Worm (Caenorhabditis elegans): Measurements from ENCODE around the gene D2089.3.

D2089.3 gene

DNA sequence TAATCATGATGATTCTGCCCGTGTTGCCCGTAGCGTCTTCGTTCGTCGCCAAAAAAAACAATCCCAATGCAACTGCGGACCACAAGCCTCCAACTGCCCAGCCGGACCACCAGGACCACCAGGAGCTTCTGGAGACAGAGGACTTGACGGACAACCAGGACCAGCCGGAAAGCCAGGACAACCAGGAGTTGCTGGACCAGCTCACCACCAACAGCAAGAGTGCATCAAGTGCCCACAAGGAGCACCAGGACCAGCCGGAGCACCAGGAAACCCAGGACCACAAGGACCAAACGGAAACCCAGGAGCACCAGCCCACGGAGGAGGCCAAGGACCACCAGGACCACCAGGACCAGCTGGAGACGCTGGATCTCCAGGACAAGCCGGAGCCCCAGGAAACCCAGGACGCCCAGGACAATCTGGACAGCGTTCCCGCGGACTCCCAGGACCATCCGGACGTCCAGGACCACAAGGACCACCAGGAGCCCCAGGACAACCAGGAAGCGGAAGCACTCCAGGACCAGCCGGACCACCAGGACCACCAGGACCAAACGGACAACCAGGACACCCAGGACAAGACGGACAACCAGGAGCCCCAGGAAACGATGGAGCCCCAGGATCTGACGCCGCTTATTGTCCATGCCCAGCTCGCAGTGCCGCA, 42.6 kb upstream of the D2089.3 start:
- TF ChIP-seq nhr-84 (tag; optimal IDR thresholded peaks at IDR 0.05) (no peak), nhr-77 (tag; optimal IDR thresholded peaks at IDR 0.05) (no peak), grh-1 (GFP tag; IDR thresholded peaks at IDR 0.05) (no peak), fos-1 (tag; optimal IDR thresholded peaks at IDR 0.05) (no peak), ceh-82 (tag; optimal IDR thresholded peaks at IDR 0.05) (no peak), zag-1 (tag; optimal IDR thresholded peaks at IDR 0.05) (no peak), vab-15 (tag; optimal IDR thresholded peaks at IDR 0.05) (no peak), ceh-88 (GFP tag; IDR thresholded peaks at IDR 0.05) (no peak), isw-1 (GFP tag; IDR thresholded peaks at IDR 0.05) (no peak), lin-39 (tag; optimal IDR thresholded peaks at IDR 0.05) (no peak), unc-30 (tag; optimal IDR thresholded peaks at IDR 0.05) (no peak)

DNA sequence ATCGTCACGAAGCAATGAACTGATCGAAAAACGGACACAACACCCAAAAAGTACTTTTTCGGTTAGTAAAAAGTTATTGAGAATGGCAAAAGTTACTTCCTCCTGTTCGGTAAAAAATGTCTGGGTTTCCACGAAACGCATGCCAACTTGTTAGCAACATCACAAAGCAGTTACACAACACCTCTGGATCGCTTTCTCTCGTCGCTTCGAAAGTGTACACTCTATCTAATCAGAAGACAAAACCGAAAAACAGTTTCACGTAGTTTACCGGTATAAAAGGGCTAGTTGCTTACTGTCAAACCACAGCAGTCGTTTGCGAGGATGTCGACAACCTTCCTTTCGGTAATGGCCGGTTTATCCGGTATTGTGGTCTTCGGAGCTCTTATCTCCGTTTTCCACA, 42.0 kb upstream of the D2089.3 start, which contains the start of gene col-80:
col-80 (plus strand) TSS at position 301 of the 400 bp plus-strand sequence.
- TF ChIP-seq egl-13 (tag; optimal IDR thresholded peaks at IDR 0.05), result no peak
- TF ChIP-seq efl-1 (optimal IDR thresholded peaks at IDR 0.05), result no peak
- TF ChIP-seq efl-1 (GFP tag; optimal IDR thresholded peaks at IDR 0.05 in 1 of 2), result peak in 1 of 2 experiments; percentile 69

DNA sequence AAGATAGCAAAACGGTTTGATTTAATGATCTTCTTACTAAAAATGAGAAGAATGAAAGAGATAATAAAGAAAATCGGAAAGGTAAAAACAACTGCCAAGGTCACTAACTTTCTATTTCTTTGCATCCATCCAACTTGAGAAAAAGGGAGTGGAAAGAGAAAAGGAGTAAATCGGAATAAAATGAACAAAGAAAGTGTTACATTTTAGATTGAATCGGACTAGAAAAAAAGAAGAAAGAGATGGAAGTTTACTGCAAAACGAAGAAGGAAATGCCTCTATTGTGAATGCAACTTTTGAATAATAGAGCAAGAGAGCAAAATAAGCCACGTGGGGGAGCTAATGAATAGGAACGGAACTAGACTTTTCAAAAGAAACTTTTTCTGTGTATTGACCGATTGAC, 41.1 kb upstream of the D2089.3 start:
- TF ChIP-seq irx-1 (tag; optimal IDR thresholded peaks at IDR 0.05), result peak; percentile 6
- peak; percentile 47 for TF ChIP-seq nhr-85 (tag)
- TF ChIP-seq lsy-2 (tag; optimal IDR thresholded peaks at IDR 0.05), result peak in 1 of 2 experiments; percentile 8
- TF ChIP-seq blmp-1 (tag; optimal IDR thresholded peaks at IDR 0.05), result peak; percentile 97
- TF ChIP-seq grh-1 (GFP tag; IDR thresholded peaks at IDR 0.05), result no peak
- TF ChIP-seq nhr-20 (tag; optimal IDR thresholded peaks at IDR 0.05), result peak; percentile 17
- no peak for TF ChIP-seq tlp-1 (tag; optimal IDR thresholded peaks at IDR 0.05)
- TF ChIP-seq lin-14 (GFP tag; optimal IDR thresholded peaks at IDR 0.05), result peak; percentile 70
- peak in 2 of 6 experiments; percentile 17 to 26 for TF ChIP-seq elt-3 (tag; optimal IDR thresholded peaks at IDR 0.05)
- peak; percentile 73 for TF ChIP-seq fkh-10 (GFP tag; optimal IDR thresholded peaks at IDR 0.05)

DNA sequence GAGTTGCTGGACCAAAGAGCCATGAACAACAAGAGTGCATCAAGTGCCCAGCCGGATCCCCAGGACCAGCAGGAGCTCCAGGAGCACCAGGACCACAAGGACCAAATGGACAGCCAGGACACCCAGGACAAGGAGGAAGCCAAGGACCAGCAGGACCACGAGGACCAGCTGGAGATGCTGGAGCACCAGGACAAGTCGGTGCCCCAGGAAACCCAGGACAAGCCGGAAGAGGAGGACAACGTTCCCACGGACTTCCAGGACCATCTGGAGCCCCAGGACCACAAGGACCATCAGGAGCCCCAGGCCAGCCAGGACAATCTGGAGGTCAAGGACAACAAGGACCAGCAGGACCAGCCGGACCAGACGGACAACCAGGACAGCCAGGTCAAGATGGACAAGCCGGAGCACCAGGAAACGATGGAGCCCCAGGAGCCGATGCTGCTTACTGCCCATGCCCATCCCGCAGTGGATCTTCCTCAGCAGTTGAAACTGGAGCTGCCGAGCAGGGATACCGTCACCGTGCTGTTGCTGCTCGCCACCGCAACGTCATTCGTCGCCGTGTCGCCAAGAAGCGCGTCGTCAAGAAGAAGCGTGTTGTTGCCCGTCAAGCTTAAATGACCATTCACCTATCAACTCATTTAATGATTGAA, 40.5 kb upstream of the D2089.3 start:
- TF ChIP-seq nhr-85 (tag) (peak; percentile 0), mep-1 (tag; optimal IDR thresholded peaks at IDR 0.05) (no peak)

DNA sequence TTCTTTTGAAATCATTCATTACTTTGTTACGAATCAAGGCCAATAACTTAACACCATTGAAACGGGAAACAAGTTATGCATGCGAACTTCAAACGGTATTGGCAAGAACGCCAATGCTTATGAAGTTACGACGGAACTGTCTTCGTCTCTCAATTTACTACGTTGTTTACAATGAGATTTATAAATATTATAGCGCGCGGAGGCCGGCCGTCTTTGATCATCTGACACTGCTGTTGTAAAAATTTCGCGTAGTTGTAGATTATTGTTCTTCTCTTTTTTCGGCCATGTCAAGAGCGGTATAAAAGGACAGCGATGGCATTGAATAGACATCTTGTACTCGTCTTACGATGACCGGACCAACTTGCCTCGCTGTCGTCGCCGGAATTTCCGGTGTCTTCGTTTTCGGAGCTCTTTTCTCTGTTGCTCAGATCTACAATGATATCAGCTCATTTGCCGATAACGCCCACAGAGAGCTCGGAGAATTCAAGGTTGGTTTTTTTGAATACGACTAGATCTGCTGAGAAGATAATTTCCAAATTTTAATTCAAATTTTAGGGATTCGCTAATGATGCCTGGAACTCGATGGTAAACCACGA, 39.7 kb upstream of the D2089.3 start, which contains the start of gene col-39:
col-39 (plus strand) TSS at position 342 of the 596 bp plus-strand sequence.
- TF ChIP-seq aha-1 (tag; optimal IDR thresholded peaks at IDR 0.05) (no peak), lin-14 (GFP tag; optimal IDR thresholded peaks at IDR 0.05) (peak; percentile 54), Y116A8C.19 (tag; optimal IDR thresholded peaks at IDR 0.05; ENCODE audit: borderline replicate concordance) (no peak), mab-9 (GFP tag; IDR thresholded peaks at IDR 0.05) (no peak), snpc-4 (tag; optimal IDR thresholded peaks at IDR 0.05) (no peak), sup-37 (GFP tag; optimal IDR thresholded peaks at IDR 0.05) (no peak), alr-1 (tag; optimal IDR thresholded peaks at IDR 0.05; ENCODE audit: borderline replicate concordance) (no peak), nhr-20 (tag; optimal IDR thresholded peaks at IDR 0.05) (peak; percentile 33), nhr-85 (tag) (peak; percentile 79), fos-1 (tag; optimal IDR thresholded peaks at IDR 0.05) (no peak), hpl-2 (GFP tag; optimal IDR thresholded peaks at IDR 0.05) (no peak), sox-4 (tag; optimal IDR thresholded peaks at IDR 0.05) (no peak), nhr-47 (tag; optimal IDR thresholded peaks at IDR 0.05) (no peak), snu-23 (GFP tag; optimal IDR thresholded peaks at IDR 0.05) (peak; percentile 11), elt-3 (tag; optimal IDR thresholded peaks at IDR 0.05) (no peak), lin-35 (GFP tag; optimal IDR thresholded peaks at IDR 0.05) (no peak), dpl-1 (GFP tag; optimal IDR thresholded peaks at IDR 0.05) (no peak), ceh-90 (tag; optimal IDR thresholded peaks at IDR 0.05) (no peak), pax-3 (tag; optimal IDR thresholded peaks at IDR 0.05) (no peak), fkh-4 (tag; optimal IDR thresholded peaks at IDR 0.05; ENCODE audit: borderline replicate concordance) (no peak)
